Fruit fly (Drosophila melanogaster): Measurements from ENCODE around the gene Gr22e.

DNA sequence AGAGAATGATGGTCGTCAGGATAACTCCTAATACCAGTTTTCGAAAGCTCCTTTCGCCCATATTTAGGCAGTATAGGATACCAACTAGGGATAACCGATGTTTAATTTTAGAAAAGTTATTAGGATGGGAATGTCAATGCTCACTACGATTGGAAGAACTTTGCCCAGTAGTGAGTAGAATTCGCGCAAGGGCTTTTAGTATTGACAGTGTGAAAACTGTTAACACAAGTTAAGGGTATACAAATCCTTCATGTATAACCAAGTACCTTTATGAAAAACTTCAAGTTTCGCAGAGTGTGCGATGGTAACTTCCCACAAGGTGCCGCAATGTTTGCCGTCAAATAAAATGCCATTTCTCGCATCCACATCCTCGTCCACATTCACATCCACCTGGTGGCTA, 39.4 kb downstream of the Gr22e start, which contains the start of gene CG31933:
- no peak for TF ChIP-seq kay (GFP tag; ENCODE audit: borderline replicate concordance)
- TF ChIP-seq CG7101 (tag; optimal IDR thresholded peaks at IDR 0.05) = no peak
- no peak for TF ChIP-seq toe (GFP tag; optimal IDR thresholded peaks at IDR 0.05)
